Worm (Caenorhabditis elegans): ENCODE data around the gene ehbp-1.

ehbp-1 gene

ce11 chrV:9527984-9528383 is 22.5 kb upstream of the ehbp-1 start:
- TF ChIP-seq him-1 (tag; optimal IDR thresholded peaks at IDR 0.05) (no peak), dao-5 (tag; optimal IDR thresholded peaks at IDR 0.05) (no peak), W03F9.2 (tag; optimal IDR thresholded peaks at IDR 0.05) (no peak)

ce11 chrV:9531477-9531876 is 19.0 kb upstream of the ehbp-1 start, which contains the start of the genes C50F4.10 and pfk-1.2:
Gene C50F4.10 (minus strand): TSS chrV:9531577.
Gene pfk-1.2 (plus strand): TSS chrV:9531801.
- TF ChIP-seq him-1 (tag; optimal IDR thresholded peaks at IDR 0.05) (no peak), dao-5 (tag; optimal IDR thresholded peaks at IDR 0.05) (no peak), W03F9.2 (tag; optimal IDR thresholded peaks at IDR 0.05) (no peak)

- TF ChIP-seq him-1 (tag; optimal IDR thresholded peaks at IDR 0.05) (no peak), dao-5 (tag; optimal IDR thresholded peaks at IDR 0.05) (no peak), W03F9.2 (tag; optimal IDR thresholded peaks at IDR 0.05) (no peak)
These were observed 15.8 kb upstream of the ehbp-1 start, which contains the start of gene tag-329 for ce11 chrV:9534621-9535020. Gene tag-329 (plus strand): TSS chrV:9534921.

ce11 chrV:9536505-9536904 is 13.9 kb upstream of the ehbp-1 start, which contains the start of gene C50F4.4:
Gene C50F4.4 (plus strand): TSS chrV:9536771.
- TF ChIP-seq dao-5 (tag; optimal IDR thresholded peaks at IDR 0.05) (no peak), him-1 (tag; optimal IDR thresholded peaks at IDR 0.05) (peak; percentile 2), W03F9.2 (tag; optimal IDR thresholded peaks at IDR 0.05) (no peak)

- TF ChIP-seq dao-5 (tag; optimal IDR thresholded peaks at IDR 0.05): no peak
- TF ChIP-seq W03F9.2 (tag; optimal IDR thresholded peaks at IDR 0.05): no peak
- TF ChIP-seq him-1 (tag; optimal IDR thresholded peaks at IDR 0.05): no peak
These were observed 10.8 kb upstream of the ehbp-1 start, which contains the start of gene C50F4.12 for ce11 chrV:9539638-9540037. Gene C50F4.12 (minus strand): TSS chrV:9539738.

- TF ChIP-seq dao-5 (tag; optimal IDR thresholded peaks at IDR 0.05) (no peak), W03F9.2 (tag; optimal IDR thresholded peaks at IDR 0.05) (no peak), him-1 (tag; optimal IDR thresholded peaks at IDR 0.05) (no peak)
These were observed 8.9 kb upstream of the ehbp-1 start, which contains the start of gene C50F4.16 for ce11 chrV:9541506-9541905. Gene C50F4.16 (minus strand): TSS chrV:9541606.

- TF ChIP-seq him-1 (tag; optimal IDR thresholded peaks at IDR 0.05): peak; percentile 44
- no peak for TF ChIP-seq dao-5 (tag; optimal IDR thresholded peaks at IDR 0.05)
- peak; percentile 29 for TF ChIP-seq W03F9.2 (tag; optimal IDR thresholded peaks at IDR 0.05)
These were observed 6.2 kb upstream of the ehbp-1 start, which contains the start of gene mdf-1 for ce11 chrV:9544176-9544632. Gene mdf-1 (minus strand): TSS chrV:9544226.

ce11 chrV:9545238-9545709 is 5.2 kb upstream of the ehbp-1 start, which contains the start of the genes his-35 and his-41:
Gene his-35 (minus strand): TSS chrV:9545288.
Gene his-41 (plus strand): TSS chrV:9545536.
- TF ChIP-seq him-1 (tag; optimal IDR thresholded peaks at IDR 0.05) (no peak), W03F9.2 (tag; optimal IDR thresholded peaks at IDR 0.05) (no peak), dao-5 (tag; optimal IDR thresholded peaks at IDR 0.05) (no peak)

- no peak for TF ChIP-seq him-1 (tag; optimal IDR thresholded peaks at IDR 0.05)
- no peak for TF ChIP-seq W03F9.2 (tag; optimal IDR thresholded peaks at IDR 0.05)
- TF ChIP-seq dao-5 (tag; optimal IDR thresholded peaks at IDR 0.05): no peak
These were observed 4.3 kb upstream of the ehbp-1 start, which contains the start of gene C50F4.6 for ce11 chrV:9546042-9546581. Gene C50F4.6 (plus strand): TSS chrV:9546092.

ce11 chrV:9546860-9547269 is 3.6 kb upstream of the ehbp-1 start, which contains the start of gene his-37:
Gene his-37 (plus strand): TSS chrV:9547105.
- peak; percentile 97 for TF ChIP-seq W03F9.2 (tag; optimal IDR thresholded peaks at IDR 0.05)
- TF ChIP-seq dao-5 (tag; optimal IDR thresholded peaks at IDR 0.05): peak; percentile 37
- peak; percentile 96 for TF ChIP-seq him-1 (tag; optimal IDR thresholded peaks at IDR 0.05)

ce11 chrV:9549459-9549858 is 985 bp upstream of the ehbp-1 start, which contains the start of gene nstp-10:
Gene nstp-10 (minus strand): TSS chrV:9549836.
- TF ChIP-seq dao-5 (tag; optimal IDR thresholded peaks at IDR 0.05): no peak
- TF ChIP-seq W03F9.2 (tag; optimal IDR thresholded peaks at IDR 0.05): peak; percentile 65

- TF ChIP-seq dao-5 (tag; optimal IDR thresholded peaks at IDR 0.05) (no peak), him-1 (tag; optimal IDR thresholded peaks at IDR 0.05) (no peak), W03F9.2 (tag; optimal IDR thresholded peaks at IDR 0.05) (no peak)
These were observed 6.2 kb downstream of the ehbp-1 start for ce11 chrV:9556668-9557067.

ce11 chrV:9561624-9562179 is 11.3 kb downstream of the ehbp-1 start, which contains the start of gene rgef-1:
Gene rgef-1 (minus strand): TSS chrV:9561674.
- TF ChIP-seq W03F9.2 (tag; optimal IDR thresholded peaks at IDR 0.05) (no peak), him-1 (tag; optimal IDR thresholded peaks at IDR 0.05) (peak; percentile 61), dao-5 (tag; optimal IDR thresholded peaks at IDR 0.05) (no peak)

ce11 chrV:9563585-9563984 is 13.1 kb downstream of the ehbp-1 start:
- no peak for TF ChIP-seq him-1 (tag; optimal IDR thresholded peaks at IDR 0.05)
- no peak for TF ChIP-seq dao-5 (tag; optimal IDR thresholded peaks at IDR 0.05)
- no peak for TF ChIP-seq W03F9.2 (tag; optimal IDR thresholded peaks at IDR 0.05)

Data from whole organism, L4/young adult.